Fruit fly (Drosophila melanogaster) whole organism, adult: ENCODE data around the gene srl.
A peak's percentile ranks its signal among the peaks of the same experiment; 100 is the strongest.

Experiments used
- CG11617 ChIP-seq: fragments of 200-800 bp; sonication (Bioruptor generic); optimal IDR thresholded peaks from 2 replicates; lab custom pipeline; 2017; ENCODE audit warnings: mild to moderate bottlenecking, missing biosample characterization, missing genetic modification reagents, missing genetic modification characterization
- CG12768 ChIP-seq: fragments of 200-800 bp; sonication (Bioruptor generic); optimal IDR thresholded peaks from 2 replicates; lab custom pipeline; 2017; ENCODE audit warnings: missing biosample characterization, missing genetic modification characterization, mild to moderate bottlenecking, moderate library complexity, missing genetic modification reagents
- CG14711 ChIP-seq: fragments of 200-800 bp; sonication (Bioruptor generic); optimal IDR thresholded peaks from 2 replicates; lab custom pipeline; 2018; ENCODE audit warnings: missing biosample characterization, mild to moderate bottlenecking, missing genetic modification characterization, moderate library complexity
- CG1620 ChIP-seq: fragments of 200-800 bp; sonication (Bioruptor generic); optimal IDR thresholded peaks from 2 replicates; lab custom pipeline; 2016; ENCODE audit warnings: missing biosample characterization, missing genetic modification characterization
- CG33017 ChIP-seq: fragments of 200-800 bp; sonication (Bioruptor generic); optimal IDR thresholded peaks from 2 replicates; lab custom pipeline; 2018; ENCODE audit warnings: missing biosample characterization, mild to moderate bottlenecking, missing genetic modification characterization, moderate library complexity
- CG5204 ChIP-seq: fragments of 200-800 bp; sonication (Bioruptor generic); optimal IDR thresholded peaks from 2 replicates; lab custom pipeline; 2016; ENCODE audit warnings: missing biosample characterization, missing genetic modification characterization
- CG7045 ChIP-seq: fragments of 200-800 bp; sonication (Bioruptor generic); optimal IDR thresholded peaks from 2 replicates; lab custom pipeline; 2017; ENCODE audit warnings: missing biosample characterization, mild to moderate bottlenecking, missing genetic modification characterization
- CG7101 ChIP-seq: fragments of 200-800 bp; sonication (Bioruptor generic); optimal IDR thresholded peaks from 2 replicates; lab custom pipeline; 2018; ENCODE audit warnings: missing biosample characterization, mild to moderate bottlenecking, missing genetic modification characterization, moderate library complexity
- Clk ChIP-seq: fragments of 200-800 bp; sonication (Bioruptor generic); optimal IDR thresholded peaks from 2 replicates; lab custom pipeline; 2017; ENCODE audit warnings: missing biosample characterization, missing genetic modification characterization
- Crg-1 ChIP-seq: fragments of 200-800 bp; sonication (Bioruptor generic); optimal IDR thresholded peaks from 2 replicates; lab custom pipeline; 2016; ENCODE audit warnings: missing biosample characterization, missing genetic modification characterization
- Hr96 ChIP-seq: fragments of 200-800 bp; sonication (Bioruptor generic); optimal IDR thresholded peaks from 2 replicates; lab custom pipeline; 2016; ENCODE audit warnings: missing biosample characterization, missing genetic modification characterization
- Mnt ChIP-seq: fragments of 200-800 bp; sonication (Bioruptor generic); optimal IDR thresholded peaks from 2 replicates; lab custom pipeline; 2016; ENCODE audit warnings: missing biosample characterization, mild to moderate bottlenecking, missing genetic modification characterization
- bab1 ChIP-seq: fragments of 200-800 bp; sonication (Bioruptor generic); optimal IDR thresholded peaks from 3 replicates; lab custom pipeline; 2019; ENCODE audit warnings: missing biosample characterization, mild to moderate bottlenecking, missing genetic modification characterization, moderate library complexity
- cic ChIP-seq: fragments of 200-800 bp; sonication (Bioruptor generic); optimal IDR thresholded peaks from 2 replicates; lab custom pipeline; 2017; ENCODE audit warnings: missing biosample characterization, mild to moderate bottlenecking, missing genetic modification characterization, moderate library complexity
- cnc ChIP-seq, 2 experiments: fragments of >200 bp; optimal IDR thresholded peaks; 2 replicates each; lab custom pipeline; 2017
- kay ChIP-seq: fragments of 200-800 bp; sonication (Bioruptor generic); peaks from one replicate; lab custom pipeline; 2016; ENCODE audit warnings: missing biosample characterization, missing genetic modification characterization, borderline replicate concordance
- ovo ChIP-seq: fragments of 200-800 bp; sonication (Bioruptor generic); optimal IDR thresholded peaks from 2 replicates; lab custom pipeline; 2016; ENCODE audit warnings: missing biosample characterization, missing genetic modification characterization
- pad ChIP-seq: fragments of 200-800 bp; sonication (Bioruptor generic); optimal IDR thresholded peaks from 3 replicates; lab custom pipeline; 2017; ENCODE audit warnings: missing biosample characterization, missing genetic modification characterization, mild to moderate bottlenecking, moderate library complexity, missing genetic modification reagents
- tj ChIP-seq: fragments of 200-800 bp; sonication (Bioruptor generic); optimal IDR thresholded peaks from 3 replicates; lab custom pipeline; 2017; ENCODE audit warnings: missing biosample characterization, mild to moderate bottlenecking, missing genetic modification characterization, moderate library complexity
- toe ChIP-seq: fragments of 200-800 bp; sonication (Bioruptor generic); optimal IDR thresholded peaks from 2 replicates; lab custom pipeline; 2016; ENCODE audit warnings: missing biosample characterization, missing genetic modification characterization

Gene srl

dm6 chr3R:4449256-4449655 is 20.1 kb upstream of the srl start:
- TF ChIP-seq cic (GFP tag; lab: Kevin White, UChicago) (peak; percentile 16), toe (no peak), Mnt (GFP tag; lab: Kevin White, UChicago) (peak; percentile 31)

- TF ChIP-seq Crg-1 (GFP tag; lab: Kevin White, UChicago) (no peak), CG33017 (no peak), CG7045 (GFP tag; lab: Kevin White, UChicago) (no peak), Mnt (GFP tag; lab: Kevin White, UChicago) (no peak)
Measured at dm6 chr3R:4446455-4447224, 17.5 kb upstream of the srl start.

DNA sequence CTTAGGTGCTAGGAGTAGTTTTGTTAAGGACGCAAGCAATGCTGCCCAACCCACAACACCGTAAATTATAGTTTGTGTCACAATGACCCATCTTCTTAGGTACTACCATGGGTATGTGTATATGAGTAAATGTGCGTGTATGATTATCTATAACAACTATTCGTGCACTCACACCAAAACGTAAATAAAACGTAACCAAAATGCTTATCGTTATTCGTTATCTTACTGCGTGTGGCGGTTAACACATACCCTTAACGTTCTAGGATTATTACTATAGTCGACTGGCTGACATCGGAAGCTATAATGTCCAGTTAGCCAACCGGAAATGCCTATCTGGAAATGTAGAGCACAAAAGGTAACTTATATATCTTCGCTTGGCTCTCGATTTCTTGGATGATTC is 15.9 kb upstream of the srl start:
- TF ChIP-seq ovo (GFP tag; lab: Kevin White, UChicago) (no peak), CG12768 (GFP tag; lab: Kevin White, UChicago) (no peak), pad (GFP tag; lab: Kevin White, UChicago) (no peak), kay (GFP tag; lab: Kevin White, UChicago) (no peak), CG7101 (tag; lab: Kevin White, UChicago) (no peak), tj (GFP tag; lab: Kevin White, UChicago) (no peak), cic (GFP tag; lab: Kevin White, UChicago) (no peak), Crg-1 (GFP tag; lab: Kevin White, UChicago) (no peak), Hr96 (GFP tag; lab: Kevin White, UChicago) (no peak), bab1 (no peak), toe (no peak)

DNA sequence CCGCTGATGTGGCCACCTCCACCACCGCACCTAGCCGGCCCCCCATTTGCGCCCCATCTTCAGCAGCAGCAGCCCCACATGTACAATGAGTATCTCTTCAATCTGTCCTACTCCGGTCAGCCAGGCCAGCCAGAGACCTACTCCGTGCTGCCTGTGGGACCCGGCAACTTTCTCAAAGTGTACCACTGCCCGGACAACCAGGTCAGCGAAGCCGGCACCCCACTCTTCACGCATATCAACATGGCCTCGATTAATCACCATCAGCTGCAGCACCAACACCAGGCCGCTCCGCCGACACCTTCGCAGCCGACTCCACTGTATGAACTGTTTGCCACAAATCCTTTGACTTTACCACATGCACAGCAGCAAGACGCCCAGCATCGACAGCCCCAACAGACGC is 8.7 kb upstream of the srl start:
- TF ChIP-seq kay (GFP tag; lab: Kevin White, UChicago) (no peak), bab1 (no peak), Crg-1 (GFP tag; lab: Kevin White, UChicago) (no peak), CG33017 (no peak), toe (no peak), CG14711 (tag; lab: Kevin White, UChicago) (no peak), CG5204 (no peak), CG7101 (tag; lab: Kevin White, UChicago) (no peak), CG12768 (GFP tag; lab: Kevin White, UChicago) (no peak), CG1620 (GFP tag; lab: Kevin White, UChicago) (no peak), CG7045 (GFP tag; lab: Kevin White, UChicago) (no peak), Mnt (GFP tag; lab: Kevin White, UChicago) (no peak), cnc (optimal IDR thresholded peaks at IDR 0.05; lab: Kevin White, UChicago) (no peak), pad (GFP tag; lab: Kevin White, UChicago) (no peak), CG11617 (GFP tag; lab: Kevin White, UChicago) (no peak), Clk (GFP tag; lab: Kevin White, UChicago) (no peak), cic (GFP tag; lab: Kevin White, UChicago) (no peak), ovo (GFP tag; lab: Kevin White, UChicago) (no peak)

dm6 chr3R:4437113-4437512 is 8.0 kb upstream of the srl start, which contains the start of the genes Lipt2 and CG14650:
Gene Lipt2 (minus strand): TSS chr3R:4437329.
Gene CG14650 (plus strand): TSS chr3R:4437387.
- TF ChIP-seq Clk (GFP tag; lab: Kevin White, UChicago) (peak; percentile 61), Crg-1 (GFP tag; lab: Kevin White, UChicago) (peak; percentile 65), CG7101 (tag; lab: Kevin White, UChicago) (peak; percentile 62), kay (GFP tag; lab: Kevin White, UChicago) (no peak), CG5204 (no peak), CG33017 (peak; percentile 25), CG14711 (tag; lab: Kevin White, UChicago) (peak; percentile 53), ovo (GFP tag; lab: Kevin White, UChicago) (no peak), bab1 (peak; percentile 70), Hr96 (GFP tag; lab: Kevin White, UChicago) (peak; percentile 80), CG7045 (GFP tag; lab: Kevin White, UChicago) (peak; percentile 38), Mnt (GFP tag; lab: Kevin White, UChicago) (peak; percentile 72), pad (GFP tag; lab: Kevin White, UChicago) (peak; percentile 9), CG12768 (GFP tag; lab: Kevin White, UChicago) (no peak), cic (GFP tag; lab: Kevin White, UChicago) (peak; percentile 0), tj (GFP tag; lab: Kevin White, UChicago) (peak; percentile 55), CG11617 (GFP tag; lab: Kevin White, UChicago) (peak; percentile 67), cnc (optimal IDR thresholded peaks at IDR 0.05; lab: Kevin White, UChicago) (no peak), CG1620 (GFP tag; lab: Kevin White, UChicago) (peak; percentile 73), toe (no peak)

dm6 chr3R:4433441-4434077 is 4.4 kb upstream of the srl start, which contains the start of the genes eIF3a and CG1074:
Gene eIF3a (minus strand): TSS chr3R:4433895.
Gene CG1074 (plus strand): TSS chr3R:4433965.
- TF ChIP-seq bab1 (peak; percentile 84), CG14711 (tag; lab: Kevin White, UChicago) (peak; percentile 63), Crg-1 (GFP tag; lab: Kevin White, UChicago) (peak; percentile 64), Hr96 (GFP tag; lab: Kevin White, UChicago) (no peak), Clk (GFP tag; lab: Kevin White, UChicago) (peak; percentile 57), cnc (optimal IDR thresholded peaks at IDR 0.05; lab: Kevin White, UChicago) (no peak), CG11617 (GFP tag; lab: Kevin White, UChicago) (peak; percentile 84), CG7045 (GFP tag; lab: Kevin White, UChicago) (peak; percentile 61), tj (GFP tag; lab: Kevin White, UChicago) (peak; percentile 71), CG7101 (tag; lab: Kevin White, UChicago) (peak; percentile 82), ovo (GFP tag; lab: Kevin White, UChicago) (peak; percentile 40), CG33017 (peak; percentile 27), kay (GFP tag; lab: Kevin White, UChicago) (no peak), pad (GFP tag; lab: Kevin White, UChicago) (peak; percentile 66), cic (GFP tag; lab: Kevin White, UChicago) (peak; percentile 38), toe (no peak), Mnt (GFP tag; lab: Kevin White, UChicago) (peak; percentile 96), CG1620 (GFP tag; lab: Kevin White, UChicago) (peak; percentile 82), CG5204 (no peak), CG12768 (GFP tag; lab: Kevin White, UChicago) (peak; percentile 70)
